Fruit fly (Drosophila melanogaster): ENCODE measurements around the gene Snmp1.

DNA sequence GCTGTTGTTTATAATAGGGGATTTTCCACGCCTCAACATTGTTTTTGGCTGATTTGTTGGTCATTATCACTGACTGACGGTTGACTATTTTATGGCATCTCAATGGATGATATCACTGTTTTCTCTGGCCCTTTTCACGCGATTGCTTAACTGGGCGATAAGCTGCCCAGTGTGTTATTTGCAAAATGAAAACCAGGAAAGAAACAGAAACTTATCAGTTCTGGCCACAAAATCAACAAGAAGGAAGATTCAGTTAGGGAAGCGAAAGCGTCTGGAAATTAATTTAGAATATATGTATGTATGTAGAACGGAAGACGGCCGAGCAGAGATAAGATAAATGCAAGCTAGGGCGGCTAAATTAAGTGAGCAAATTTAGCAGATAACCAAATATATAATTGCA is 14.0 kb upstream of the Snmp1 start:
- TF ChIP-seq Snoo (tag; optimal IDR thresholded peaks at IDR 0.05) (no peak), CG8159 (tag; optimal IDR thresholded peaks at IDR 0.05) (no peak), CG4496 (GFP tag; IDR thresholded peaks at IDR 0.05) (no peak), CG17806 (tag; optimal IDR thresholded peaks at IDR 0.05) (no peak)

Data from whole organism, pupa.